Worm (Caenorhabditis elegans): ENCODE data around the gene C15F1.5.

- TF ChIP-seq R02D3.7 (tag; optimal IDR thresholded peaks at IDR 0.05) (no peak), unc-62 (GFP tag; optimal IDR thresholded peaks at IDR 0.05) (no peak)
Measured at ce11 chrII:7002956-7003357, 32.5 kb upstream of the C15F1.5 start.
